Fruit fly (Drosophila melanogaster): ENCODE measurements around the gene CG4751.
A peak's percentile ranks its signal among the peaks of the same experiment; 100 is the strongest.

CG4751 gene

DNA sequence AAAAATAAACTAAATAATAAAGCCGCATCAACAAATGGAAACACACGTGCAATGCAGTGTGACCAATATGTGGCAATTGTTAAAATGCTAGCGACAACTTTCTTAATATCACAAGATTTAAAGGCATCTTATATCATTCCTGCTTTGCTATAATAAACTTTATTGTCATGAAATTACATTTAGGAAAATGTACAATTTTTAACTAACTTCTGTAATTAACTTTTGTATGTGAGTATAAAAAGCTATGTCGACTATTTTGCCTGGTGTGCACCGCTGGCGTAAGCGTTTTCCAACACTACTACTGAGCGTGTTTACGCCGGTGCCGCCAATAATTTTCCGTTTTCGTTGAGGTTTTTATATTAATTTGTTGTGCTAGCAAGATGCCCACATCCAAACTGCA is 7.0 kb upstream of the CG4751 start, which contains the start of the genes Csl4 and Nup160 (continued):
- TF ChIP-seq Dp (GFP tag; optimal IDR thresholded peaks at IDR 0.05) (peak; percentile 38), CG3838 (GFP tag; optimal IDR thresholded peaks at IDR 0.05) (peak; percentile 6), NfI (GFP tag; optimal IDR thresholded peaks at IDR 0.05) (peak; percentile 65), CG2678 (tag; optimal IDR thresholded peaks at IDR 0.05) (no peak), cad (GFP tag; optimal IDR thresholded peaks at IDR 0.05) (no peak), ci (GFP tag; IDR thresholded peaks at IDR 0.05) (peak; percentile 81), Sox100B (GFP tag; optimal IDR thresholded peaks at IDR 0.05) (no peak), CG9437 (GFP tag; optimal IDR thresholded peaks at IDR 0.05) (peak; percentile 51), Jarid2 (GFP tag; optimal IDR thresholded peaks at IDR 0.05) (no peak), aop (GFP tag; IDR thresholded peaks at IDR 0.05) (no peak), PHDP (tag; optimal IDR thresholded peaks at IDR 0.05) (peak; percentile 75), MESR4 (GFP tag; optimal IDR thresholded peaks at IDR 0.05) (peak; percentile 18), caup (GFP tag; optimal IDR thresholded peaks at IDR 0.05; ENCODE audit: severe bottlenecking) (peak; percentile 74), nau (GFP tag; optimal IDR thresholded peaks at IDR 0.05) (no peak), HLH4C (GFP tag; IDR thresholded peaks at IDR 0.05; ENCODE audit: partially characterized antibody) (no peak), CG15696 (tag; optimal IDR thresholded peaks at IDR 0.05) (peak; percentile 49), sna (GFP tag; IDR thresholded peaks at IDR 0.05; ENCODE audit: partially characterized antibody) (no peak), GATAe (GFP tag; conservative IDR thresholded peaks at IDR 0.05) (no peak), Ravus (GFP tag; IDR thresholded peaks at IDR 0.05) (peak; percentile 16), CG9609 (GFP tag; optimal IDR thresholded peaks at IDR 0.05) (peak; percentile 85), Lim3 (GFP tag; IDR thresholded peaks at IDR 0.05) (no peak), Pdp1 (GFP tag; optimal IDR thresholded peaks at IDR 0.05) (peak; percentile 83 to 85), tx (GFP tag; optimal IDR thresholded peaks at IDR 0.05) (peak; percentile 83), Dll (GFP tag; IDR thresholded peaks at IDR 0.05; ENCODE audit: partially characterized antibody) (0 out of 4 replicates have a peak, but pooled peaks have one; percentile 48), Hr78 (GFP tag; optimal IDR thresholded peaks at IDR 0.05) (no peak), kni (GFP tag; optimal IDR thresholded peaks at IDR 0.05) (no peak), Doc3 (GFP tag; IDR thresholded peaks at IDR 0.05; ENCODE audit: partially characterized antibody) (no peak; the same call in 2 of the 3 replicates), stc (GFP tag; IDR thresholded peaks at IDR 0.05) (peak; percentile 57), sug (tag; optimal IDR thresholded peaks at IDR 0.05) (no peak), Nf-YB (GFP tag; optimal IDR thresholded peaks at IDR 0.05) (no peak), mirr (GFP tag; optimal IDR thresholded peaks at IDR 0.05) (no peak), MTF-1 (GFP tag; optimal IDR thresholded peaks at IDR 0.05; ENCODE audit: borderline replicate concordance) (no peak), E2f2 (GFP tag; IDR thresholded peaks at IDR 0.05) (peak; percentile 67)

DNA sequence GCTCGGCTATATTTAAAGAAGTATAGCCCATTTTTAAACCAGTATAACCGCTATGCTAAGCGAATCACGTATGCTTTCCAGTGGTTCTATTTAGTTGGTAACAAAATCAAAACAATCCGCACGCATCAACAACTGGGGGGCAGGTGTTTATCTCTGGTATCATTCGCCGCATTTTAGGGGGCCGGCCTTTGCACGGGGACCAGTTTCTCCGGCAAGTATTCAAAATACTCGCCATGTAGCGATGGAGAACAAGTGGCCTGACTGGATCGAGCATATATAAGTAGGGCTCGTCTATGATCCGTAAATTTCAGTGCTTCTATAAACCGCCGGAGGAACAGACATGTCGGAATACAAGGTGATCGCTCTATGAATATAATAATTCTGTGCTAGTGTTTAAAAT is 5.6 kb downstream of the CG4751 start, which contains the start of gene hgo:
Gene hgo, plus strand, starts transcription at position 301 of the 400 bp plus-strand sequence.
- TF ChIP-seq sug (tag; optimal IDR thresholded peaks at IDR 0.05) (no peak), her (GFP tag; optimal IDR thresholded peaks at IDR 0.05) (no peak), sens (GFP tag) (no peak), dmrt99B (tag; optimal IDR thresholded peaks at IDR 0.05) (no peak), lbe (GFP tag; optimal IDR thresholded peaks at IDR 0.05) (no peak), Rx (GFP tag; IDR thresholded peaks at IDR 0.05) (no peak), Sry-β (GFP tag; optimal IDR thresholded peaks at IDR 0.05) (no peak), CG18262 (tag; optimal IDR thresholded peaks at IDR 0.05) (no peak), NC2β (GFP tag; optimal IDR thresholded peaks at IDR 0.05) (no peak), da (GFP tag; optimal IDR thresholded peaks at IDR 0.05) (no peak), Ets65A (GFP tag) (peak; percentile 40), eve (GFP tag; optimal IDR thresholded peaks at IDR 0.05) (no peak), TFAM (GFP tag; optimal IDR thresholded peaks at IDR 0.05) (no peak), Hey (tag; optimal IDR thresholded peaks at IDR 0.05) (no peak), CG2199 (GFP tag; IDR thresholded peaks at IDR 0.05) (peak; percentile 52; the same call in 1 of the 3 replicates), Taf1 (GFP tag; IDR thresholded peaks at IDR 0.05) (no peak), toy (GFP tag; IDR thresholded peaks at IDR 0.05) (no peak), CG6254 (GFP tag; optimal IDR thresholded peaks at IDR 0.05) (no peak), chinmo (GFP tag; IDR thresholded peaks at IDR 0.05; ENCODE audit: partially characterized antibody) (peak; percentile 34; the same call in 1 of the 4 replicates), eyg (GFP tag; optimal IDR thresholded peaks at IDR 0.05) (no peak)

Data from whole organism, embryonic.